Worm (Caenorhabditis elegans) whole organism, L4/young adult: ENCODE results near the gene F09E5.8.

Experiments used
- W03F9.2 ChIP-seq: fragments of 150-350 bp; optimal IDR thresholded peaks from 2 replicates; lab custom pipeline; 2014; ENCODE audit warnings: missing biosample characterization, missing genetic modification characterization
- dao-5 ChIP-seq: sonication (generic microtip); optimal IDR thresholded peaks from 2 replicates; lab custom pipeline; 2016; ENCODE audit warnings: missing genotype, missing genetic modification characterization, moderate library complexity, missing compliant biosample characterization

ce11 chrII:5308961-5309360, 41.5 kb upstream of the F09E5.8 start:
- TF ChIP-seq W03F9.2 (tag; lab: Kevin White, UChicago) (no peak), dao-5 (tag; lab: Kevin White, UChicago) (no peak)
